Fruit fly (Drosophila melanogaster) whole organism, embryonic: ENCODE data around the gene Mocs1.

Source experiments
- Atf3 ChIP-seq: fragments of 200-800 bp; sonication (Bioruptor generic); optimal IDR thresholded peaks from 3 replicates; lab custom pipeline; 2016; ENCODE audit warnings: missing biosample characterization, missing genetic modification characterization
- CG10274 ChIP-seq: fragments of 200-800 bp; sonication (Bioruptor generic); optimal IDR thresholded peaks from 3 replicates; lab custom pipeline; 2017; ENCODE audit warnings: missing biosample characterization, mild to moderate bottlenecking, missing genetic modification characterization
- CG11723 ChIP-seq: fragments of 200-800 bp; sonication (Bioruptor generic); optimal IDR thresholded peaks from 2 replicates; lab custom pipeline; 2017; ENCODE audit warnings: missing biosample characterization, mild to moderate bottlenecking, missing genetic modification characterization
- CG14710 ChIP-seq: fragments of 200-800 bp; sonication (Bioruptor generic); optimal IDR thresholded peaks from 3 replicates; lab custom pipeline; 2019; ENCODE audit warnings: missing biosample characterization, mild to moderate bottlenecking, missing genetic modification characterization, moderate library complexity
- CG16779 ChIP-seq: fragments of 200-800 bp; sonication (Bioruptor generic); IDR thresholded peaks from 2 replicates; pipeline ENCODE4 v1.3.6; 2022; ENCODE audit warnings: missing biosample characterization, missing genetic modification characterization
- CG18011 ChIP-seq: fragments of 200-800 bp; sonication (Bioruptor generic); optimal IDR thresholded peaks from 2 replicates; lab custom pipeline; 2017; ENCODE audit warnings: missing biosample characterization, missing genetic modification characterization, mild to moderate bottlenecking, moderate library complexity, missing genotype
- CG18262 ChIP-seq: fragments of 200-800 bp; optimal IDR thresholded peaks from 3 replicates; lab custom pipeline; 2019; ENCODE audit warnings: missing biosample characterization, mild to moderate bottlenecking, missing genetic modification characterization, moderate library complexity
- CG2199 ChIP-seq: fragments of 200-800 bp; sonication (Bioruptor generic); IDR thresholded peaks from 3 replicates; pipeline ENCODE4 v1.3.6; 2022; ENCODE audit warnings: missing biosample characterization, missing genetic modification characterization
- CG2712 ChIP-seq: fragments of 200-800 bp; optimal IDR thresholded peaks from 3 replicates; lab custom pipeline; 2019; ENCODE audit warnings: missing biosample characterization, mild to moderate bottlenecking, missing genetic modification characterization, moderate library complexity
- CG3065 ChIP-seq: fragments of 200-800 bp; sonication (Bioruptor generic); optimal IDR thresholded peaks from 2 replicates; lab custom pipeline; 2016; ENCODE audit warnings: missing biosample characterization, missing genetic modification characterization
- CG3847 ChIP-seq: fragments of 200-800 bp; sonication (Bioruptor generic); IDR thresholded peaks from 2 replicates; pipeline ENCODE4 v1.3.6; 2022; ENCODE audit warnings: missing biosample characterization, missing genetic modification characterization
- CG7271 ChIP-seq: fragments of 200-800 bp; sonication (Bioruptor generic); optimal IDR thresholded peaks from 2 replicates; lab custom pipeline; 2018; ENCODE audit warnings: missing biosample characterization, mild to moderate bottlenecking, missing genetic modification characterization, moderate library complexity
- CG8478 ChIP-seq: fragments of >200 bp; optimal IDR thresholded peaks from 2 replicates; lab custom pipeline; 2018
- CG8944 ChIP-seq: fragments of 200-800 bp; sonication (Bioruptor generic); optimal IDR thresholded peaks from 3 replicates; lab custom pipeline; 2016; ENCODE audit warnings: missing biosample characterization, missing genetic modification characterization
- CG9817 ChIP-seq: fragments of 200-800 bp; sonication (Bioruptor generic); optimal IDR thresholded peaks from 2 replicates; lab custom pipeline; 2018; ENCODE audit warnings: missing biosample characterization, mild to moderate bottlenecking, missing genetic modification characterization, moderate library complexity
- CoRest ChIP-seq: fragments of 200-800 bp; sonication (Bioruptor generic); optimal IDR thresholded peaks from 3 replicates; lab custom pipeline; 2018; ENCODE audit warnings: missing biosample characterization, mild to moderate bottlenecking, missing genetic modification characterization, moderate library complexity
- Dfd ChIP-seq, 2 experiments: fragments of >200 bp; optimal IDR thresholded peaks; 2 replicates each; lab custom pipeline; 2017; ENCODE audit warnings: missing biosample characterization in 2 of 2, missing genetic modification characterization in 2 of 2
- Hr51 ChIP-seq, 2 experiments: fragments of 200-800 bp; sonication (Bioruptor generic); optimal IDR thresholded peaks; 2 replicates in 1 of 2; 3 replicates in 1 of 2; lab custom pipeline; 2016 to 2018; ENCODE audit warnings: missing biosample characterization in 2 of 2, missing genetic modification characterization in 2 of 2, mild to moderate bottlenecking in 1 of 2, moderate library complexity in 1 of 2
- Lhr ChIP-seq: fragments of 200-800 bp; sonication (Bioruptor generic); optimal IDR thresholded peaks from 3 replicates; lab custom pipeline; 2017; ENCODE audit warnings: mild to moderate bottlenecking, missing biosample characterization, missing genetic modification reagents, missing genetic modification characterization
- Mrtf ChIP-seq: fragments of 200-800 bp; sonication (Bioruptor generic); IDR thresholded peaks from 3 replicates; pipeline ENCODE4 v1.3.6; 2022; ENCODE audit warnings: missing biosample characterization, missing genetic modification characterization
- Sox102F ChIP-seq: fragments of 200-800 bp; sonication (Bioruptor generic); optimal IDR thresholded peaks from 2 replicates; lab custom pipeline; 2018; ENCODE audit warnings: missing biosample characterization, mild to moderate bottlenecking, missing genetic modification characterization, moderate library complexity
- ab ChIP-seq: fragments of 200-800 bp; sonication (Bioruptor generic); optimal IDR thresholded peaks from 2 replicates; lab custom pipeline; 2016; ENCODE audit warnings: missing biosample characterization, missing genetic modification characterization
- ap ChIP-seq: fragments of 200-800 bp; sonication (Bioruptor generic); IDR thresholded peaks from 2 replicates; pipeline ENCODE4 v1.3.6; 2022; ENCODE audit warnings: missing biosample characterization, missing genetic modification characterization
- bowl ChIP-seq: fragments of 200-800 bp; sonication (Bioruptor generic); IDR thresholded peaks from 2 replicates; pipeline ENCODE4 v1.3.6; 2022; ENCODE audit warnings: missing biosample characterization, missing genetic modification characterization
- bsh ChIP-seq, 2 experiments: fragments of 200-800 bp; sonication (Bioruptor generic); optimal IDR thresholded peaks; 2 replicates each; lab custom pipeline; 2017 to 2018; ENCODE audit warnings: mild to moderate bottlenecking in 2 of 2, missing biosample characterization in 2 of 2, missing genetic modification characterization in 2 of 2, moderate library complexity in 1 of 2
- crc ChIP-seq: fragments of 200-800 bp; sonication (Bioruptor generic); optimal IDR thresholded peaks from 2 replicates; lab custom pipeline; 2016; ENCODE audit warnings: missing biosample characterization, missing genetic modification characterization
- cwo ChIP-seq: fragments of 200-800 bp; sonication (Bioruptor generic); optimal IDR thresholded peaks from 3 replicates; lab custom pipeline; 2017; ENCODE audit warnings: missing biosample characterization, missing genetic modification characterization, mild to moderate bottlenecking, moderate library complexity, missing genetic modification reagents
- dan ChIP-seq: fragments of 200-800 bp; sonication (Bioruptor generic); IDR thresholded peaks from 2 replicates; pipeline ENCODE4 v1.3.6; 2022; ENCODE audit warnings: missing biosample characterization, missing genetic modification characterization
- dimm ChIP-seq: fragments of 200-800 bp; sonication (Bioruptor generic); IDR thresholded peaks from 2 replicates; pipeline ENCODE4 v1.3.6; 2022; ENCODE audit warnings: missing biosample characterization, missing genetic modification characterization
- disco-r ChIP-seq: fragments of 200-800 bp; sonication (Bioruptor generic); optimal IDR thresholded peaks from 2 replicates; lab custom pipeline; 2016; ENCODE audit warnings: missing biosample characterization, missing genetic modification characterization
- dm ChIP-seq: fragments of 200-800 bp; sonication (Bioruptor generic); optimal IDR thresholded peaks from 3 replicates; lab custom pipeline; 2016; ENCODE audit warnings: missing biosample characterization, missing genetic modification characterization
- gsb-n ChIP-seq: fragments of 200-800 bp; sonication (Bioruptor generic); optimal IDR thresholded peaks from 3 replicates; lab custom pipeline; 2018; ENCODE audit warnings: missing biosample characterization, mild to moderate bottlenecking, missing genetic modification characterization
- hbn ChIP-seq: fragments of 200-800 bp; sonication (Bioruptor generic); IDR thresholded peaks from 2 replicates; pipeline ENCODE4 v1.3.6; 2022; ENCODE audit warnings: missing biosample characterization, missing genetic modification characterization; ENCODE audit not compliant: partially characterized antibody
- hkb ChIP-seq, 2 experiments: fragments of 200-800 bp in 1 of 2; fragments of >200 bp in 1 of 2; sonication (Bioruptor generic) in 1 of 2; IDR thresholded peaks in 1 of 2; optimal IDR thresholded peaks in 1 of 2; 2 replicates each; pipeline versions ENCODE4 v1.3.6 to Lab custom; 2017 to 2022; ENCODE audit warnings: missing biosample characterization in 1 of 2, missing genetic modification characterization in 1 of 2
- insv ChIP-seq, 2 experiments: fragments of 200-800 bp; sonication (Bioruptor generic); optimal IDR thresholded peaks; 3 replicates each; lab custom pipeline; 2016 to 2018; ENCODE audit warnings: missing biosample characterization in 2 of 2, missing genetic modification characterization in 2 of 2
- jing ChIP-seq: fragments of 200-800 bp; sonication (Bioruptor generic); optimal IDR thresholded peaks from 2 replicates; lab custom pipeline; 2018; ENCODE audit warnings: missing biosample characterization, mild to moderate bottlenecking, missing genetic modification characterization
- lola ChIP-seq, 3 experiments: fragments of >200 bp in 2 of 3; fragments of 200-800 bp in 1 of 3; sonication (Bioruptor generic) in 1 of 3; optimal IDR thresholded peaks; 2 replicates each; lab custom pipeline; 2017 to 2019; ENCODE audit warnings: missing biosample characterization in 3 of 3, missing genetic modification characterization in 3 of 3, mild to moderate bottlenecking in 1 of 3, moderate library complexity in 1 of 3
- nom ChIP-seq: fragments of 200-800 bp; sonication (Bioruptor generic); optimal IDR thresholded peaks from 2 replicates; lab custom pipeline; 2017; ENCODE audit warnings: missing biosample characterization, missing genetic modification characterization, mild to moderate bottlenecking, moderate library complexity, missing genetic modification reagents
- phol ChIP-seq: fragments of 200-800 bp; sonication (Bioruptor generic); optimal IDR thresholded peaks from 3 replicates; lab custom pipeline; 2018; ENCODE audit warnings: missing biosample characterization, mild to moderate bottlenecking, missing genetic modification characterization, moderate library complexity
- sens ChIP-seq: fragments of 200-800 bp; sonication (Bioruptor generic); peaks from one replicate; lab custom pipeline; 2016; ENCODE audit warnings: missing biosample characterization, missing genetic modification characterization
- slou ChIP-seq: fragments of 200-800 bp; sonication (Bioruptor generic); optimal IDR thresholded peaks from 3 replicates; lab custom pipeline; 2016; ENCODE audit warnings: missing biosample characterization, missing genetic modification characterization
- sug ChIP-seq: fragments of 200-800 bp; optimal IDR thresholded peaks from 2 replicates; lab custom pipeline; 2019; ENCODE audit warnings: missing biosample characterization, mild to moderate bottlenecking, missing genetic modification characterization, moderate library complexity
- toy ChIP-seq: fragments of 200-800 bp; sonication (Bioruptor generic); IDR thresholded peaks from 2 replicates; pipeline ENCODE4 v1.3.6; 2022; ENCODE audit warnings: missing biosample characterization, missing genetic modification characterization
- yki ChIP-seq: fragments of >200 bp; optimal IDR thresholded peaks from 3 replicates; lab custom pipeline; 2018
- zf30C ChIP-seq: fragments of 200-800 bp; sonication (Bioruptor generic); optimal IDR thresholded peaks from 3 replicates; lab custom pipeline; 2018; ENCODE audit warnings: missing biosample characterization, mild to moderate bottlenecking, missing genetic modification characterization

Gene Mocs1

dm6 chr3L:11021958-11022357 lies 48.4 kb upstream of the Mocs1 start:
- TF ChIP-seq nom, result peak; percentile 3
- TF ChIP-seq CG16779 (GFP tag; lab: Robert Waterston, UW), result no peak
- TF ChIP-seq bsh (GFP tag; optimal IDR thresholded peaks at IDR 0.05; lab: Kevin White, UChicago), result peak in 1 of 2 experiments; percentile 7
- no peak for TF ChIP-seq cwo
- TF ChIP-seq slou, result no peak
- TF ChIP-seq hbn, result no peak
- no peak for TF ChIP-seq CG18011 (GFP tag; lab: Kevin White, UChicago)
- no peak for TF ChIP-seq dm (GFP tag; lab: Kevin White, UChicago)
- no peak for TF ChIP-seq insv (GFP tag; optimal IDR thresholded peaks at IDR 0.05; lab: Kevin White, UChicago)
- TF ChIP-seq Dfd (GFP tag; optimal IDR thresholded peaks at IDR 0.05; lab: Kevin White, UChicago), result peak in 1 of 2 experiments; percentile 34
- TF ChIP-seq, all 482 proteins: peak for 3

dm6 chr3L:11023235-11023634 lies 47.1 kb upstream of the Mocs1 start, which contains the start of gene Fad2:
Gene Fad2 (plus strand): TSS chr3L:11023535.
- no peak for TF ChIP-seq disco-r
- no peak for TF ChIP-seq CG8944 (GFP tag; lab: Kevin White, UChicago)
- no peak for TF ChIP-seq CG10274 (GFP tag; lab: Kevin White, UChicago)
- TF ChIP-seq CG2712 (tag; lab: Kevin White, UChicago), result no peak
- TF ChIP-seq crc (GFP tag; lab: Kevin White, UChicago), result no peak
- no peak for TF ChIP-seq Lhr (GFP tag; lab: Kevin White, UChicago)
- TF ChIP-seq sens (GFP tag; lab: Kevin White, UChicago), result peak; percentile 1
- TF ChIP-seq dimm (GFP tag; lab: Robert Waterston, UW), result no peak

- TF ChIP-seq lola (GFP tag; optimal IDR thresholded peaks at IDR 0.05; lab: Kevin White, UChicago) (no peak), Mrtf (GFP tag; lab: Robert Waterston, UW) (0 out of 3 replicates have a peak, but pooled peaks have one; percentile 35), ap (GFP tag; lab: Robert Waterston, UW) (no peak), hkb (optimal IDR thresholded peaks at IDR 0.05; lab: Kevin White, UChicago) (no peak), hkb (GFP tag; IDR thresholded peaks at IDR 0.05; lab: Robert Waterston, UW) (no peak), bowl (no peak), ab (GFP tag; lab: Kevin White, UChicago) (no peak), yki (lab: Kevin White, UChicago) (no peak), CG3065 (no peak)
- TF ChIP-seq, all 482 proteins: peak for 1
These were observed 45.1 kb upstream of the Mocs1 start, which contains the start of gene CG32079 for dm6 chr3L:11025261-11025660. Gene CG32079 (plus strand): TSS chr3L:11025561.

DNA sequence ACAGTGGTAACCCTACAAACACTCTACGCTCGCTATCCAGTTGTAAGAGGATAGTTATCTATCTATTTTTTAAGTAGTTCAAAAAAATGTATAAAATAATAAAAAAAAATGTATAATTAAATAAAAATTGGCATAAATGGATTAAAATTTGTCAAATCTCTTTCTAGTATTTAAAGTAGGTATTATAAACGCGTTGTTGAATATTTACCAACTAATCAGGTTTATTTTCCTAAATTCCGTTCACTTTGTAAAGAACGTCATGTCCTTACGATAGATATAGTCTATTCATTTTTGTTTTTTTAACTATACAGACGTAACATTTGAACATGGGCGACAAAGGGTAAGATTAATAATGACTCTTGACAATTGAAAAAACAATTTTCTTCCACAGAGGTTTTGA lies 43.0 kb upstream of the Mocs1 start, which contains the start of gene CG32081:
Gene CG32081, plus strand, starts transcription at position 301 of the 400 bp plus-strand sequence.
- no peak for TF ChIP-seq Atf3 (GFP tag; lab: Kevin White, UChicago)

DNA sequence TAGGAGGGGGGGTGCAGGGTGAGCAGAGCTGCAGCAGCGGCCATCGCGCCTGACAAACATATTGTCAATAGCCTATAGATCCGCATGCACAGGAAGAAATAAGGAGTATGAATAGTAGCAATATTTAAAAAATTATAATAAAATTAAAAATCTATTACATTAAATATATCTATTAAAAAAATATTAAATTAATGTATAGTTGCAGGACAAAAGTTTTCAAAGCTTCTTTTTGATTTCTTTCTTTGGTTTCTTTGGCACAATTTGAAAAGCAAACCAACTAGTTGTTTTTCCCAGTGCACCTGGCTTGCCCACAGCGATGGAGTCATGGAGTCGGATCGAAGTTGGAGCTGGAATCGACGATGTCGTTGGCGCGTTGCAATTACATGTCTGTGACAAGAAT lies 38.5 kb upstream of the Mocs1 start:
- TF ChIP-seq CG7271 (tag; lab: Kevin White, UChicago), result no peak
- peak; percentile 52 for TF ChIP-seq CG18262 (tag; lab: Kevin White, UChicago)
- no peak for TF ChIP-seq Hr51 (GFP tag; optimal IDR thresholded peaks at IDR 0.05; lab: Kevin White, UChicago)
- no peak for TF ChIP-seq CG8944 (GFP tag; lab: Kevin White, UChicago)
- TF ChIP-seq CG11723 (GFP tag; lab: Kevin White, UChicago), result no peak
- peak; percentile 46 for TF ChIP-seq zf30C (GFP tag; lab: Kevin White, UChicago)
- TF ChIP-seq dan (GFP tag; lab: Robert Waterston, UW), result no peak
- no peak for TF ChIP-seq CG2199
- TF ChIP-seq toy, result no peak
- peak; percentile 42 for TF ChIP-seq gsb-n
- no peak for TF ChIP-seq CoRest (tag; lab: Kevin White, UChicago)
- TF ChIP-seq phol, result peak; percentile 34
- TF ChIP-seq jing (GFP tag; lab: Kevin White, UChicago), result no peak
- TF ChIP-seq CG16779 (GFP tag; lab: Robert Waterston, UW), result no peak
- TF ChIP-seq CG3847 (GFP tag; lab: Robert Waterston, UW), result no peak
- no peak for TF ChIP-seq sug (tag; lab: Kevin White, UChicago)
- TF ChIP-seq Sox102F (GFP tag; lab: Kevin White, UChicago), result peak; percentile 3
- no peak for TF ChIP-seq CG9817 (tag; lab: Kevin White, UChicago)
- peak; percentile 24 for TF ChIP-seq CG14710 (tag; lab: Kevin White, UChicago)
- no peak for TF ChIP-seq CG8478 (lab: Kevin White, UChicago)
